Fruit fly (Drosophila melanogaster) whole organism, prepupa: Measurements from ENCODE around the gene CG5614.
A peak's percentile ranks its signal among the peaks of the same experiment; 100 is the strongest.

Source experiments
- Blimp-1 ChIP-seq: fragments of 200-800 bp; sonication (Bioruptor generic); optimal IDR thresholded peaks from 3 replicates; lab custom pipeline; 2017; ENCODE audit warnings: missing biosample characterization, missing genetic modification characterization, mild to moderate bottlenecking, moderate library complexity, missing genetic modification reagents
- CG10631 ChIP-seq: fragments of 200-800 bp; sonication (Bioruptor generic); optimal IDR thresholded peaks from 2 replicates; lab custom pipeline; 2016; ENCODE audit warnings: missing biosample characterization, missing genetic modification characterization
- CG11294 ChIP-seq: fragments of 200-800 bp; sonication (Bioruptor generic); IDR thresholded peaks from 2 replicates; pipeline ENCODE4 v1.3.6; 2022; ENCODE audit warnings: missing biosample characterization, missing genetic modification characterization
- CG11762 ChIP-seq: fragments of 200-800 bp; sonication (Bioruptor generic); optimal IDR thresholded peaks from 3 replicates; lab custom pipeline; 2016; ENCODE audit warnings: missing biosample characterization, missing genetic modification characterization; ENCODE audit not compliant: insufficient read depth
- CG15336 ChIP-seq: fragments of 200-800 bp; sonication (Bioruptor generic); IDR thresholded peaks from 2 replicates; pipeline ENCODE4 v1.3.6; 2022; ENCODE audit warnings: missing biosample characterization, missing genetic modification characterization
- CG1621 ChIP-seq: fragments of 200-800 bp; sonication (Bioruptor generic); optimal IDR thresholded peaks from 3 replicates; lab custom pipeline; 2018; ENCODE audit warnings: missing biosample characterization, mild to moderate bottlenecking, missing genetic modification characterization
- CG16779 ChIP-seq: fragments of 200-800 bp; sonication (Bioruptor generic); optimal IDR thresholded peaks from 3 replicates; lab custom pipeline; 2017; ENCODE audit warnings: missing biosample characterization, mild to moderate bottlenecking, missing genetic modification characterization
- CG3032 ChIP-seq: fragments of 200-800 bp; optimal IDR thresholded peaks from 2 replicates; lab custom pipeline; 2019; ENCODE audit warnings: missing biosample characterization, mild to moderate bottlenecking, missing genetic modification characterization, moderate library complexity
- CG31627 ChIP-seq: fragments of 200-800 bp; sonication (Bioruptor generic); optimal IDR thresholded peaks from 3 replicates; lab custom pipeline; 2016; ENCODE audit warnings: missing biosample characterization, missing genetic modification characterization
- CG34406 ChIP-seq: fragments of 200-800 bp; sonication (Bioruptor generic); optimal IDR thresholded peaks from 3 replicates; lab custom pipeline; 2016; ENCODE audit warnings: missing biosample characterization, missing genetic modification characterization
- CG3919 ChIP-seq: fragments of 200-800 bp; sonication (Bioruptor generic); optimal IDR thresholded peaks from 3 replicates; lab custom pipeline; 2016; ENCODE audit warnings: missing biosample characterization, missing genetic modification characterization
- CG6163 ChIP-seq: fragments of 200-800 bp; sonication (Bioruptor generic); IDR thresholded peaks from 3 replicates; pipeline ENCODE4 v1.3.6; 2022; ENCODE audit warnings: missing biosample characterization, missing genetic modification characterization
- CG6792 ChIP-seq: fragments of 200-800 bp; sonication (Bioruptor generic); optimal IDR thresholded peaks from 3 replicates; lab custom pipeline; 2016; ENCODE audit warnings: missing biosample characterization, missing genetic modification characterization
- CG6808 ChIP-seq: fragments of 200-800 bp; sonication (Bioruptor generic); optimal IDR thresholded peaks from 3 replicates; lab custom pipeline; 2017; ENCODE audit warnings: missing biosample characterization, missing genetic modification characterization, mild to moderate bottlenecking, moderate library complexity, missing genetic modification reagents
- CG6854 ChIP-seq: fragments of 200-800 bp; sonication (Bioruptor generic); optimal IDR thresholded peaks from 2 replicates; lab custom pipeline; 2017; ENCODE audit warnings: missing biosample characterization, mild to moderate bottlenecking, missing genetic modification characterization
- CG7368 ChIP-seq: fragments of 200-800 bp; sonication (Bioruptor generic); optimal IDR thresholded peaks from 3 replicates; lab custom pipeline; 2016; ENCODE audit warnings: missing biosample characterization, missing genetic modification characterization
- CG8119 ChIP-seq: fragments of 200-800 bp; sonication (Bioruptor generic); IDR thresholded peaks from 3 replicates; pipeline ENCODE4 v1.3.6; 2022; ENCODE audit warnings: missing biosample characterization, missing genetic modification characterization
- CG8319 ChIP-seq: fragments of 200-800 bp; sonication (Bioruptor generic); optimal IDR thresholded peaks from 3 replicates; lab custom pipeline; 2016; ENCODE audit warnings: missing biosample characterization, missing genetic modification characterization
- CG8632 ChIP-seq: fragments of 200-800 bp; sonication (Bioruptor generic); optimal IDR thresholded peaks from 3 replicates; lab custom pipeline; 2016; ENCODE audit warnings: missing biosample characterization, missing genetic modification characterization
- CG9139 ChIP-seq: fragments of 200-800 bp; sonication (Bioruptor generic); optimal IDR thresholded peaks from 3 replicates; lab custom pipeline; 2017; ENCODE audit warnings: missing biosample characterization, mild to moderate bottlenecking, missing genetic modification characterization
- Eip75B ChIP-seq: fragments of 200-800 bp; sonication (Bioruptor generic); optimal IDR thresholded peaks from 3 replicates; lab custom pipeline; 2016; ENCODE audit warnings: missing biosample characterization, missing genetic modification characterization
- Eip93F ChIP-seq: fragments of 200-800 bp; sonication (Bioruptor generic); optimal IDR thresholded peaks from 2 replicates; lab custom pipeline; 2016; ENCODE audit warnings: missing biosample characterization, mild to moderate bottlenecking, missing genetic modification characterization
- Ets21C ChIP-seq: fragments of 200-800 bp; sonication (Bioruptor generic); optimal IDR thresholded peaks from 3 replicates; lab custom pipeline; 2016; ENCODE audit warnings: missing biosample characterization, missing genetic modification characterization
- Ets96B ChIP-seq: fragments of 200-800 bp; optimal IDR thresholded peaks from 2 replicates; lab custom pipeline; 2019; ENCODE audit warnings: missing biosample characterization, mild to moderate bottlenecking, missing genetic modification characterization, moderate library complexity
- Hr38 ChIP-seq: sonication (Bioruptor generic); optimal IDR thresholded peaks from 2 replicates; lab custom pipeline; 2016; ENCODE audit warnings: missing biosample characterization, missing genetic modification characterization
- Met ChIP-seq: fragments of 200-800 bp; sonication (Bioruptor generic); optimal IDR thresholded peaks from 3 replicates; lab custom pipeline; 2016; ENCODE audit warnings: missing biosample characterization, missing genetic modification characterization
- Sox102F ChIP-seq: fragments of 200-800 bp; sonication (Bioruptor generic); optimal IDR thresholded peaks from 2 replicates; lab custom pipeline; 2016; ENCODE audit warnings: missing biosample characterization, mild to moderate bottlenecking, missing genetic modification characterization
- Sox14 ChIP-seq: fragments of 200-800 bp; sonication (Bioruptor generic); optimal IDR thresholded peaks from 3 replicates; lab custom pipeline; 2016; ENCODE audit warnings: missing biosample characterization, missing genetic modification characterization
- Sox15 ChIP-seq: fragments of 200-800 bp; sonication (Bioruptor generic); optimal IDR thresholded peaks from 3 replicates; lab custom pipeline; 2016; ENCODE audit warnings: missing biosample characterization, missing genetic modification characterization
- achi ChIP-seq: fragments of 200-800 bp; sonication (Bioruptor generic); optimal IDR thresholded peaks from 3 replicates; lab custom pipeline; 2016; ENCODE audit warnings: missing biosample characterization, missing genetic modification characterization
- acj6 ChIP-seq: fragments of 200-800 bp; sonication (Bioruptor generic); optimal IDR thresholded peaks from 3 replicates; lab custom pipeline; 2016; ENCODE audit warnings: missing biosample characterization, missing genetic modification characterization
- cyc ChIP-seq: fragments of 200-800 bp; sonication (Bioruptor generic); optimal IDR thresholded peaks from 3 replicates; lab custom pipeline; 2016; ENCODE audit warnings: missing biosample characterization, missing genetic modification characterization
- dac ChIP-seq: fragments of 200-800 bp; sonication (Bioruptor generic); optimal IDR thresholded peaks from 2 replicates; lab custom pipeline; 2017; ENCODE audit warnings: missing biosample characterization, mild to moderate bottlenecking, missing genetic modification characterization
- dsx ChIP-seq: fragments of 200-800 bp; optimal IDR thresholded peaks from 3 replicates; lab custom pipeline; 2019; ENCODE audit warnings: missing biosample characterization, mild to moderate bottlenecking, missing genetic modification characterization, moderate library complexity; ENCODE audit not compliant: poor library complexity, severe bottlenecking
- eg ChIP-seq: fragments of 200-800 bp; sonication (Bioruptor generic); IDR thresholded peaks from 3 replicates; pipeline ENCODE4 v1.3.6; 2022; ENCODE audit warnings: missing biosample characterization, missing genetic modification characterization
- esn ChIP-seq: fragments of 200-800 bp; sonication (Bioruptor generic); optimal IDR thresholded peaks from 2 replicates; lab custom pipeline; 2016; ENCODE audit warnings: missing biosample characterization, mild to moderate bottlenecking, missing genetic modification characterization, moderate library complexity
- fd59A ChIP-seq: fragments of 200-800 bp; sonication (Bioruptor generic); optimal IDR thresholded peaks from 2 replicates; lab custom pipeline; 2017; ENCODE audit warnings: missing biosample characterization, mild to moderate bottlenecking, missing genetic modification characterization, missing genetic modification reagents
- fd85E ChIP-seq: fragments of 200-800 bp; sonication (Bioruptor generic); optimal IDR thresholded peaks from 3 replicates; lab custom pipeline; 2016; ENCODE audit warnings: missing biosample characterization, missing genetic modification characterization
- net ChIP-seq: fragments of 200-800 bp; sonication (Bioruptor generic); optimal IDR thresholded peaks from 3 replicates; lab custom pipeline; 2016; ENCODE audit warnings: missing biosample characterization, missing genetic modification characterization
- pdm3 ChIP-seq: fragments of 200-800 bp; sonication (Bioruptor generic); optimal IDR thresholded peaks from 3 replicates; lab custom pipeline; 2016; ENCODE audit warnings: missing biosample characterization, missing genetic modification characterization
- salr ChIP-seq, 2 experiments: fragments of 200-800 bp; sonication (Bioruptor generic); optimal IDR thresholded peaks; 3 replicates each; lab custom pipeline; 2016 to 2018; ENCODE audit warnings: missing biosample characterization in 2 of 2, missing genetic modification characterization in 2 of 2, mild to moderate bottlenecking in 1 of 2
- spab ChIP-seq: fragments of 200-800 bp; sonication (Bioruptor generic); optimal IDR thresholded peaks from 2 replicates; lab custom pipeline; 2017; ENCODE audit warnings: missing biosample characterization, mild to moderate bottlenecking, missing genetic modification characterization, missing genetic modification reagents
- ss ChIP-seq, 2 experiments: fragments of 200-800 bp; sonication (Bioruptor generic); optimal IDR thresholded peaks; 2 replicates in 1 of 2; 3 replicates in 1 of 2; lab custom pipeline; 2017 to 2018; ENCODE audit warnings: mild to moderate bottlenecking in 2 of 2, missing biosample characterization in 2 of 2, missing genetic modification characterization in 2 of 2, moderate library complexity in 1 of 2
- svp ChIP-seq: fragments of 200-800 bp; sonication (Bioruptor generic); peaks from one replicate; lab custom pipeline; 2016; ENCODE audit warnings: missing biosample characterization, missing genetic modification characterization
- topi ChIP-seq: fragments of 200-800 bp; sonication (Bioruptor generic); optimal IDR thresholded peaks from 3 replicates; lab custom pipeline; 2016; ENCODE audit warnings: missing biosample characterization, missing genetic modification characterization
- vri ChIP-seq: fragments of 200-800 bp; sonication (Bioruptor generic); optimal IDR thresholded peaks from 3 replicates; lab custom pipeline; 2016; ENCODE audit warnings: missing biosample characterization, mild to moderate bottlenecking, missing genetic modification characterization

The CG5614 gene

DNA sequence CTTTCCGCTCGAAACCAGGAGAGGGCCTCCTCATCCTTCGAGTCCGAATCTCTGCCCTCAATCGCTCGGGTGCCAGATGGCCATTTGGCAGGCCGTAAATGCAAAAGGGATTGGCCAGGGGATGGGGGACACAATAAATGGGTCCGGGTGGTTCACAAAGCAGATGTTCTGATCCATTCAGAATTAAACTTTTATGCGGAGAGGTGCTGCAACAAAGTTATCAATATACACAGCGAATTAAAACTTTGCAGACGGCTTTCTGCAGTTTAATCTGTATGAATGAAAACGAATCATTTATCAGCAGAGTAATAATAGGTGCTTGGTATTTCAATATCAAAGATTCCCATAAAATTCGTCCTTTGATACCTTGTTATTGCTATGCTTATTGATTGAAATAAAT lies 27.7 kb downstream of the CG5614 start:
- TF ChIP-seq CG6854 (GFP tag; lab: Kevin White, UChicago) = peak; percentile 39
- TF ChIP-seq dac (GFP tag; lab: Kevin White, UChicago) = no peak
- no peak for TF ChIP-seq spab
- TF ChIP-seq CG9139 (GFP tag; lab: Kevin White, UChicago) = no peak
- TF ChIP-seq CG7368 = no peak
- peak; percentile 1 for TF ChIP-seq pdm3
- peak; percentile 11 for TF ChIP-seq net (GFP tag; lab: Kevin White, UChicago)
- TF ChIP-seq eg (GFP tag; lab: Robert Waterston, UW) = no peak
- no peak for TF ChIP-seq Ets96B (tag; lab: Kevin White, UChicago)
- TF ChIP-seq CG11762 = no peak
- no peak for TF ChIP-seq Sox102F
- TF ChIP-seq dsx (GFP tag; lab: Kevin White, UChicago) = peak; percentile 94
- TF ChIP-seq esn (GFP tag; lab: Kevin White, UChicago) = no peak
- no peak for TF ChIP-seq Hr38 (GFP tag; lab: Kevin White, UChicago)
- TF ChIP-seq svp (GFP tag; lab: Kevin White, UChicago) = no peak
- TF ChIP-seq CG10631 (GFP tag; lab: Kevin White, UChicago) = no peak
- no peak for TF ChIP-seq CG3032 (tag; lab: Kevin White, UChicago)
- no peak for TF ChIP-seq CG16779 (tag; lab: Kevin White, UChicago)
- TF ChIP-seq CG1621 (tag; lab: Kevin White, UChicago) = peak; percentile 69
- TF ChIP-seq CG31627 (GFP tag; lab: Kevin White, UChicago) = no peak
- no peak for TF ChIP-seq CG6792 (GFP tag; lab: Kevin White, UChicago)
- no peak for TF ChIP-seq salr (GFP tag; optimal IDR thresholded peaks at IDR 0.05; lab: Kevin White, UChicago)
- TF ChIP-seq fd85E = no peak
- no peak for TF ChIP-seq CG11294 (GFP tag; lab: Robert Waterston, UW)
- TF ChIP-seq vri (GFP tag; lab: Kevin White, UChicago) = no peak
- TF ChIP-seq acj6 = no peak
- no peak for TF ChIP-seq Met (GFP tag; lab: Kevin White, UChicago)
- TF ChIP-seq CG15336 (GFP tag; lab: Robert Waterston, UW) = no peak
- no peak for TF ChIP-seq achi (GFP tag; lab: Kevin White, UChicago)
- TF ChIP-seq topi (GFP tag; lab: Kevin White, UChicago) = no peak
- no peak for TF ChIP-seq ss (GFP tag; optimal IDR thresholded peaks at IDR 0.05; lab: Kevin White, UChicago)

dm6 chr3R:15807877-15808381 lies 28.3 kb downstream of the CG5614 start:
- TF ChIP-seq CG6163 (GFP tag; lab: Robert Waterston, UW) (0 out of 3 replicates have a peak, but pooled peaks have one; percentile 17), cyc (GFP tag; lab: Kevin White, UChicago) (no peak), Blimp-1 (GFP tag; lab: Kevin White, UChicago) (peak; percentile 41)
- TF ChIP-seq, all 60 proteins: peak for 2

- TF ChIP-seq cyc (GFP tag; lab: Kevin White, UChicago) = no peak
- no peak for TF ChIP-seq CG3032 (tag; lab: Kevin White, UChicago)
- no peak for TF ChIP-seq fd85E
- no peak for TF ChIP-seq CG6854 (GFP tag; lab: Kevin White, UChicago)
- TF ChIP-seq CG1621 (tag; lab: Kevin White, UChicago) = no peak
- TF ChIP-seq CG8119 (GFP tag; lab: Robert Waterston, UW) = no peak
- TF ChIP-seq Eip93F (GFP tag; lab: Kevin White, UChicago) = no peak
- TF ChIP-seq CG6808 (GFP tag; lab: Kevin White, UChicago) = no peak
- no peak for TF ChIP-seq Sox14
- no peak for TF ChIP-seq CG16779 (tag; lab: Kevin White, UChicago)
- no peak for TF ChIP-seq net (GFP tag; lab: Kevin White, UChicago)
- no peak for TF ChIP-seq dsx (GFP tag; lab: Kevin White, UChicago)
- TF ChIP-seq CG31627 (GFP tag; lab: Kevin White, UChicago) = no peak
- no peak for TF ChIP-seq Sox15 (GFP tag; lab: Kevin White, UChicago)
- no peak for TF ChIP-seq fd59A (GFP tag; lab: Kevin White, UChicago)
- TF ChIP-seq CG3919 (GFP tag; lab: Kevin White, UChicago) = peak; percentile 17
- no peak for TF ChIP-seq CG9139 (GFP tag; lab: Kevin White, UChicago)
- TF ChIP-seq Ets21C (GFP tag; lab: Kevin White, UChicago) = no peak
- no peak for TF ChIP-seq CG15336 (GFP tag; lab: Robert Waterston, UW)
- no peak for TF ChIP-seq CG8319 (GFP tag; lab: Kevin White, UChicago)
- no peak for TF ChIP-seq CG11294 (GFP tag; lab: Robert Waterston, UW)
- peak; percentile 12; the same call in 1 of the 3 replicates for TF ChIP-seq eg (GFP tag; lab: Robert Waterston, UW)
- TF ChIP-seq Blimp-1 (GFP tag; lab: Kevin White, UChicago) = no peak
- peak in 1 of 2 experiments; percentile 46 for TF ChIP-seq ss (GFP tag; optimal IDR thresholded peaks at IDR 0.05; lab: Kevin White, UChicago)
- TF ChIP-seq Eip75B = no peak
- no peak for TF ChIP-seq CG8632 (GFP tag; lab: Kevin White, UChicago)
- TF ChIP-seq CG34406 (GFP tag; lab: Kevin White, UChicago) = no peak
- TF ChIP-seq esn (GFP tag; lab: Kevin White, UChicago) = no peak
- no peak for TF ChIP-seq Hr38 (GFP tag; lab: Kevin White, UChicago)
- no peak for TF ChIP-seq svp (GFP tag; lab: Kevin White, UChicago)
These were observed 30.8 kb downstream of the CG5614 start for dm6 chr3R:15810369-15810768.
